Fruit fly (Drosophila melanogaster): ENCODE results near the gene Nmd3.

The Nmd3 gene

DNA sequence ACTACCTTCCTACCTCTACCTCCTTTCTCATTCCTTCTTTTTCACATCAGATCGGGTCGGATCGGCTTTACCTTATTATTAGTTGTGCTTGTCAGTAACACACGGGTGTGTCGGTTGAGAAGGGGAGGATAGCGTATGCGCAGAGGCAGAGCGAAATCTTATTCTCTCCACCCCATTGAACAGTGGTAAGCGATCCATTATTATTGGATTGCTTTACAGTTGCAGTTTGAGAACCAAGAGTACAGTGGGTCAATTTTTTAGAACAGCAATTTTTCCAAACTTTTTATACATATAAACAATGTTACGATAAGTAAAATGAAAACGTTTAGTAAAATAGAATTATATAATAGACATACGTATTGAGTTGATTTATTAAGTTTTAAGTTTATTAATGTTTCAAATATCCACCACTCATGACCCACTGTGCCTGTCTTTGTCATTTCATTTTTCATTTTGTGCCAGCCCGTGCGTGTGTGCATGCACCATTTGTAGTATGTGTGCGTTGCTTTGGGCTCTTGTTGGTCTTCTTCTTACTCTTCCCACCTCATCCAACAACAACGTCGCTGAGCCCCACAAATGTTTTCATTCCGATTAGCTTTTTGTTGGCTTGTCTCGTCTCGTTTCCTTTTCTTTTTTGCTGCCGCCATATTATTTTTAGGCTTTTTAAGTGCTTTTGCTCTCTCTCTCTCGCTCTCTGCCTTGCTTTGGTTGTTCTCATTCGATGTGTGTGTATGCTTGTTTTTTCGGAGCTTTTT lies 46.7 kb downstream of the Nmd3 start (continued):
- TF ChIP-seq sens (GFP tag), result peak; percentile 99
- peak; percentile 94 for TF ChIP-seq CG4617 (GFP tag; optimal IDR thresholded peaks at IDR 0.05; ENCODE audit: borderline replicate concordance)
- TF ChIP-seq CG10565 (GFP tag; optimal IDR thresholded peaks at IDR 0.05), result peak; percentile 96
- peak; percentile 99 for TF ChIP-seq Abd-B (GFP tag; optimal IDR thresholded peaks at IDR 0.05)
- peak; percentile 97 for TF ChIP-seq CG4707 (GFP tag; optimal IDR thresholded peaks at IDR 0.05)
- TF ChIP-seq sc (optimal IDR thresholded peaks at IDR 0.05), result no peak
- TF ChIP-seq sc (GFP tag; optimal IDR thresholded peaks at IDR 0.05), result peak; percentile 98
- TF ChIP-seq Elba2 (GFP tag; optimal IDR thresholded peaks at IDR 0.05), result peak; percentile 91
- peak; percentile 98 for TF ChIP-seq tin (GFP tag; optimal IDR thresholded peaks at IDR 0.05)
- peak; percentile 97 for TF ChIP-seq mirr (GFP tag; optimal IDR thresholded peaks at IDR 0.05)
- TF ChIP-seq croc (GFP tag; conservative IDR thresholded peaks at IDR 0.05), result peak; percentile 99
- peak; percentile 99 for TF ChIP-seq ara (GFP tag; IDR thresholded peaks at IDR 0.05)
- peak; percentile 17 for TF ChIP-seq BEAF-32 (GFP tag; optimal IDR thresholded peaks at IDR 0.05)
- TF ChIP-seq BtbVII (GFP tag; optimal IDR thresholded peaks at IDR 0.05), result peak; percentile 99
- peak; percentile 99 for TF ChIP-seq rib (GFP tag; IDR thresholded peaks at IDR 0.05)
- TF ChIP-seq CG12236 (GFP tag; optimal IDR thresholded peaks at IDR 0.05), result peak; percentile 90
- peak; percentile 99 for TF ChIP-seq Sox102F (GFP tag; optimal IDR thresholded peaks at IDR 0.05)
- peak; percentile 96 for TF ChIP-seq bowl (GFP tag; IDR thresholded peaks at IDR 0.05)
- no peak for TF ChIP-seq Lpt (GFP tag; optimal IDR thresholded peaks at IDR 0.05)
- TF ChIP-seq toy (GFP tag; IDR thresholded peaks at IDR 0.05), result peak; percentile 98
- peak; percentile 99 for TF ChIP-seq CG4404 (GFP tag; IDR thresholded peaks at IDR 0.05)
- TF ChIP-seq crp (GFP tag; optimal IDR thresholded peaks at IDR 0.05), result peak in 1 of 2 experiments; percentile 65
- peak; percentile 98 for TF ChIP-seq Blimp-1 (GFP tag; optimal IDR thresholded peaks at IDR 0.05)
- peak; percentile 98 for TF ChIP-seq CG9727 (GFP tag; optimal IDR thresholded peaks at IDR 0.05)
- peak; percentile 99 for TF ChIP-seq ac (GFP tag; optimal IDR thresholded peaks at IDR 0.05)
- peak; percentile 72 for TF ChIP-seq knrl (GFP tag; IDR thresholded peaks at IDR 0.05; ENCODE audit: partially characterized antibody)
- peak; percentile 96 for TF ChIP-seq CG8290 (GFP tag; optimal IDR thresholded peaks at IDR 0.05)
- TF ChIP-seq CG8290 (tag; optimal IDR thresholded peaks at IDR 0.05), result peak; percentile 88 to 94
- peak; percentile 99 for TF ChIP-seq Dbx (GFP tag; IDR thresholded peaks at IDR 0.05)
- TF ChIP-seq CG11696 (GFP tag; IDR thresholded peaks at IDR 0.05), result peak; percentile 95
- TF ChIP-seq CG4328 (GFP tag; optimal IDR thresholded peaks at IDR 0.05), result peak; percentile 99
- TF ChIP-seq CG6254 (GFP tag; optimal IDR thresholded peaks at IDR 0.05), result peak; percentile 97
- peak; percentile 99 for TF ChIP-seq Oaz (GFP tag; IDR thresholded peaks at IDR 0.05)
- TF ChIP-seq gcm (GFP tag; optimal IDR thresholded peaks at IDR 0.05), result peak; percentile 99
- peak; percentile 98 for TF ChIP-seq CG32772 (GFP tag; IDR thresholded peaks at IDR 0.05)
- TF ChIP-seq nau (GFP tag; optimal IDR thresholded peaks at IDR 0.05), result peak; percentile 98
- TF ChIP-seq sd (tag; optimal IDR thresholded peaks at IDR 0.05), result peak; percentile 90
- TF ChIP-seq Gug (GFP tag; IDR thresholded peaks at IDR 0.05), result peak; percentile 97
- peak; percentile 48 for TF ChIP-seq zf30C (GFP tag; optimal IDR thresholded peaks at IDR 0.05)
- peak; percentile 99 for TF ChIP-seq HLH3B (GFP tag; IDR thresholded peaks at IDR 0.05)
- TF ChIP-seq Vsx1 (GFP tag; optimal IDR thresholded peaks at IDR 0.05), result peak; percentile 97
- TF ChIP-seq Camta (GFP tag; optimal IDR thresholded peaks at IDR 0.05), result peak; percentile 96
- TF ChIP-seq CG17359 (tag; optimal IDR thresholded peaks at IDR 0.05), result peak; percentile 99
- TF ChIP-seq CG6689 (GFP tag; IDR thresholded peaks at IDR 0.05), result peak; percentile 99
- peak; percentile 68; the same call in 1 of the 3 replicates for TF ChIP-seq CG6791 (GFP tag; IDR thresholded peaks at IDR 0.05; ENCODE audit: partially characterized antibody)
- TF ChIP-seq ash1 (GFP tag; optimal IDR thresholded peaks at IDR 0.05), result peak; percentile 85
- TF ChIP-seq CG32767 (GFP tag; IDR thresholded peaks at IDR 0.05), result peak; percentile 96
- peak; percentile 98 for TF ChIP-seq jigr1 (GFP tag; IDR thresholded peaks at IDR 0.05)
- peak; percentile 93 for TF ChIP-seq CG1024 (GFP tag; IDR thresholded peaks at IDR 0.05)
- peak; percentile 96 for TF ChIP-seq chn (GFP tag; optimal IDR thresholded peaks at IDR 0.05)

Measured in whole organism, embryonic.